Worm (Caenorhabditis elegans): Measurements from ENCODE around the gene F28H7.2.
A peak's percentile ranks its signal among the peaks of the same experiment; 100 is the strongest.

ce11 chrV:10727651-10728050, 20.1 kb upstream of the F28H7.2 start:
- TF ChIP-seq T07F8.4 (tag; optimal IDR thresholded peaks at IDR 0.05), result no peak
- no peak for TF ChIP-seq hlh-26 (GFP tag; conservative IDR thresholded peaks at IDR 0.05)
- no peak for TF ChIP-seq atf-7 (tag; optimal IDR thresholded peaks at IDR 0.05)
- TF ChIP-seq nhr-90 (tag; optimal IDR thresholded peaks at IDR 0.05), result no peak
- TF ChIP-seq ama-1 (optimal IDR thresholded peaks at IDR 0.05), result no peak
- TF ChIP-seq ama-1 (GFP tag; optimal IDR thresholded peaks at IDR 0.05), result no peak
- TF ChIP-seq Y53G8AR.9 (GFP tag; conservative IDR thresholded peaks at IDR 0.05), result 0 out of 2 replicates have a peak, but pooled peaks have one; percentile 19
